Fruit fly (Drosophila melanogaster) whole organism: ENCODE results near the gene CG14731.

ENCODE experiments used
- CG8478 ChIP-seq: fragments of >200 bp; optimal IDR thresholded peaks from 2 replicates; lab custom pipeline; 2018; ENCODE audit warnings: inconsistent platforms
- psq ChIP-seq: fragments of >200 bp; optimal IDR thresholded peaks from 2 replicates; lab custom pipeline; 2017
- usp ChIP-seq: fragments of >200 bp; optimal IDR thresholded peaks from 2 replicates; lab custom pipeline; 2017; ENCODE audit warnings: missing biosample characterization, missing genetic modification characterization, mixed read lengths

DNA sequence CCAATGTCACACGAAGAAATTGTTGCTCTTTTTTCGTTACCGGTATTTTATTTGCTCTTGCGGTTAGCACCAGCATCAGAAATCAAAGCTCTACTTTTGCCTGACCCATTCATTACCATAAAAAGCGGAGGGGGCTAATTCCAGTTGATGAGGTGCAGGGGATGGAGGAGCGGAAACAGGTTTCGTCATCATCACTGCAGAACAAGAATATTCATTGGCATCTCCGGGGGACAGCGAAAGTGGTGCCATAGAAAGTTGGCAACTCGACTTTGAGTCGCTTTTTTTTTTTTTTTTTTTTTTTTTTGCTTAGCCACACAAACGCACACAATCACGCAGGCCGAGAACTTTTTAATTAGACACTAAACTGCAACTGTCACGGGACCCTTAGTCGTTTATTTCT lies 10.1 kb downstream of the CG14731 start:
- TF ChIP-seq usp (GFP tag; lab: Kevin White, UChicago) (no peak), CG8478 (no peak), psq (lab: Kevin White, UChicago) (no peak)
